Fruit fly (Drosophila melanogaster) whole organism, prepupa: ENCODE data around the gene CG6000.

Source experiments
- Blimp-1 ChIP-seq: fragments of 200-800 bp; sonication (Bioruptor generic); optimal IDR thresholded peaks from 3 replicates; lab custom pipeline; 2017; ENCODE audit warnings: missing biosample characterization, missing genetic modification characterization, mild to moderate bottlenecking, moderate library complexity, missing genetic modification reagents
- CG10631 ChIP-seq: fragments of 200-800 bp; sonication (Bioruptor generic); optimal IDR thresholded peaks from 2 replicates; lab custom pipeline; 2016; ENCODE audit warnings: missing biosample characterization, missing genetic modification characterization
- CG10669 ChIP-seq: fragments of 200-800 bp; sonication (Bioruptor generic); optimal IDR thresholded peaks from 3 replicates; lab custom pipeline; 2018; ENCODE audit warnings: missing biosample characterization, mild to moderate bottlenecking, missing genetic modification characterization, moderate library complexity
- CG11294 ChIP-seq: fragments of 200-800 bp; sonication (Bioruptor generic); IDR thresholded peaks from 2 replicates; pipeline ENCODE4 v1.3.6; 2022; ENCODE audit warnings: missing biosample characterization, missing genetic modification characterization
- CG11762 ChIP-seq: fragments of 200-800 bp; sonication (Bioruptor generic); optimal IDR thresholded peaks from 3 replicates; lab custom pipeline; 2016; ENCODE audit warnings: missing biosample characterization, missing genetic modification characterization; ENCODE audit not compliant: insufficient read depth
- CG11902 ChIP-seq: fragments of 200-800 bp; sonication (Bioruptor generic); optimal IDR thresholded peaks from 3 replicates; lab custom pipeline; 2016; ENCODE audit warnings: missing biosample characterization, missing genetic modification characterization
- CG15336 ChIP-seq: fragments of 200-800 bp; sonication (Bioruptor generic); IDR thresholded peaks from 2 replicates; pipeline ENCODE4 v1.3.6; 2022; ENCODE audit warnings: missing biosample characterization, missing genetic modification characterization
- CG1621 ChIP-seq: fragments of 200-800 bp; sonication (Bioruptor generic); optimal IDR thresholded peaks from 3 replicates; lab custom pipeline; 2018; ENCODE audit warnings: missing biosample characterization, mild to moderate bottlenecking, missing genetic modification characterization
- CG16779 ChIP-seq: fragments of 200-800 bp; sonication (Bioruptor generic); optimal IDR thresholded peaks from 3 replicates; lab custom pipeline; 2017; ENCODE audit warnings: missing biosample characterization, mild to moderate bottlenecking, missing genetic modification characterization
- CG3032 ChIP-seq: fragments of 200-800 bp; optimal IDR thresholded peaks from 2 replicates; lab custom pipeline; 2019; ENCODE audit warnings: missing biosample characterization, mild to moderate bottlenecking, missing genetic modification characterization, moderate library complexity
- CG31627 ChIP-seq: fragments of 200-800 bp; sonication (Bioruptor generic); optimal IDR thresholded peaks from 3 replicates; lab custom pipeline; 2016; ENCODE audit warnings: missing biosample characterization, missing genetic modification characterization
- CG32006 ChIP-seq: fragments of 200-800 bp; sonication (Bioruptor generic); optimal IDR thresholded peaks from 3 replicates; lab custom pipeline; 2017; ENCODE audit warnings: missing biosample characterization, mild to moderate bottlenecking, missing genetic modification characterization
- CG34406 ChIP-seq: fragments of 200-800 bp; sonication (Bioruptor generic); optimal IDR thresholded peaks from 3 replicates; lab custom pipeline; 2016; ENCODE audit warnings: missing biosample characterization, missing genetic modification characterization
- CG3919 ChIP-seq: fragments of 200-800 bp; sonication (Bioruptor generic); optimal IDR thresholded peaks from 3 replicates; lab custom pipeline; 2016; ENCODE audit warnings: missing biosample characterization, missing genetic modification characterization
- CG4318 ChIP-seq: fragments of 200-800 bp; sonication (Bioruptor generic); optimal IDR thresholded peaks from 3 replicates; lab custom pipeline; 2017; ENCODE audit warnings: missing biosample characterization, mild to moderate bottlenecking, missing genetic modification characterization
- CG6163 ChIP-seq: fragments of 200-800 bp; sonication (Bioruptor generic); IDR thresholded peaks from 3 replicates; pipeline ENCODE4 v1.3.6; 2022; ENCODE audit warnings: missing biosample characterization, missing genetic modification characterization
- CG6276 ChIP-seq: fragments of 200-800 bp; sonication (Bioruptor generic); optimal IDR thresholded peaks from 2 replicates; lab custom pipeline; 2017; ENCODE audit warnings: missing biosample characterization, mild to moderate bottlenecking, missing genetic modification characterization
- CG6792 ChIP-seq: fragments of 200-800 bp; sonication (Bioruptor generic); optimal IDR thresholded peaks from 3 replicates; lab custom pipeline; 2016; ENCODE audit warnings: missing biosample characterization, missing genetic modification characterization
- CG6808 ChIP-seq: fragments of 200-800 bp; sonication (Bioruptor generic); optimal IDR thresholded peaks from 3 replicates; lab custom pipeline; 2017; ENCODE audit warnings: missing biosample characterization, missing genetic modification characterization, mild to moderate bottlenecking, moderate library complexity, missing genetic modification reagents
- CG6854 ChIP-seq: fragments of 200-800 bp; sonication (Bioruptor generic); optimal IDR thresholded peaks from 2 replicates; lab custom pipeline; 2017; ENCODE audit warnings: missing biosample characterization, mild to moderate bottlenecking, missing genetic modification characterization
- CG8119 ChIP-seq: fragments of 200-800 bp; sonication (Bioruptor generic); IDR thresholded peaks from 3 replicates; pipeline ENCODE4 v1.3.6; 2022; ENCODE audit warnings: missing biosample characterization, missing genetic modification characterization
- CG8319 ChIP-seq: fragments of 200-800 bp; sonication (Bioruptor generic); optimal IDR thresholded peaks from 3 replicates; lab custom pipeline; 2016; ENCODE audit warnings: missing biosample characterization, missing genetic modification characterization
- CG9139 ChIP-seq: fragments of 200-800 bp; sonication (Bioruptor generic); optimal IDR thresholded peaks from 3 replicates; lab custom pipeline; 2017; ENCODE audit warnings: missing biosample characterization, mild to moderate bottlenecking, missing genetic modification characterization
- Eip78C ChIP-seq: fragments of 200-800 bp; sonication (Bioruptor generic); peaks from one replicate; lab custom pipeline; 2016; ENCODE audit warnings: missing biosample characterization, missing genetic modification characterization
- Eip93F ChIP-seq: fragments of 200-800 bp; sonication (Bioruptor generic); optimal IDR thresholded peaks from 2 replicates; lab custom pipeline; 2016; ENCODE audit warnings: missing biosample characterization, mild to moderate bottlenecking, missing genetic modification characterization
- Ets21C ChIP-seq: fragments of 200-800 bp; sonication (Bioruptor generic); optimal IDR thresholded peaks from 3 replicates; lab custom pipeline; 2016; ENCODE audit warnings: missing biosample characterization, missing genetic modification characterization
- Gug ChIP-seq: fragments of 200-800 bp; sonication (Bioruptor generic); IDR thresholded peaks from 2 replicates; pipeline ENCODE4 v1.3.6; 2022; ENCODE audit warnings: missing biosample characterization, missing genetic modification characterization
- Hr38 ChIP-seq: sonication (Bioruptor generic); optimal IDR thresholded peaks from 2 replicates; lab custom pipeline; 2016; ENCODE audit warnings: missing biosample characterization, missing genetic modification characterization
- Hr39 ChIP-seq: fragments of 200-800 bp; sonication (Bioruptor generic); optimal IDR thresholded peaks from 2 replicates; lab custom pipeline; 2016; ENCODE audit warnings: missing biosample characterization, missing genetic modification characterization
- Hr4 ChIP-seq: fragments of 200-800 bp; sonication (Bioruptor generic); optimal IDR thresholded peaks from 3 replicates; lab custom pipeline; 2016; ENCODE audit warnings: missing biosample characterization, missing genetic modification characterization
- Met ChIP-seq: fragments of 200-800 bp; sonication (Bioruptor generic); optimal IDR thresholded peaks from 3 replicates; lab custom pipeline; 2016; ENCODE audit warnings: missing biosample characterization, missing genetic modification characterization
- Smox ChIP-seq: fragments of 200-800 bp; sonication (Bioruptor generic); optimal IDR thresholded peaks from 3 replicates; lab custom pipeline; 2016; ENCODE audit warnings: missing biosample characterization, missing genetic modification characterization
- Sox14 ChIP-seq: fragments of 200-800 bp; sonication (Bioruptor generic); optimal IDR thresholded peaks from 3 replicates; lab custom pipeline; 2016; ENCODE audit warnings: missing biosample characterization, missing genetic modification characterization
- acj6 ChIP-seq: fragments of 200-800 bp; sonication (Bioruptor generic); optimal IDR thresholded peaks from 3 replicates; lab custom pipeline; 2016; ENCODE audit warnings: missing biosample characterization, missing genetic modification characterization
- cyc ChIP-seq: fragments of 200-800 bp; sonication (Bioruptor generic); optimal IDR thresholded peaks from 3 replicates; lab custom pipeline; 2016; ENCODE audit warnings: missing biosample characterization, missing genetic modification characterization
- dsx ChIP-seq: fragments of 200-800 bp; optimal IDR thresholded peaks from 3 replicates; lab custom pipeline; 2019; ENCODE audit warnings: missing biosample characterization, mild to moderate bottlenecking, missing genetic modification characterization, moderate library complexity; ENCODE audit not compliant: poor library complexity, severe bottlenecking
- eg ChIP-seq: fragments of 200-800 bp; sonication (Bioruptor generic); IDR thresholded peaks from 3 replicates; pipeline ENCODE4 v1.3.6; 2022; ENCODE audit warnings: missing biosample characterization, missing genetic modification characterization
- esn ChIP-seq: fragments of 200-800 bp; sonication (Bioruptor generic); optimal IDR thresholded peaks from 2 replicates; lab custom pipeline; 2016; ENCODE audit warnings: missing biosample characterization, mild to moderate bottlenecking, missing genetic modification characterization, moderate library complexity
- fd85E ChIP-seq: fragments of 200-800 bp; sonication (Bioruptor generic); optimal IDR thresholded peaks from 3 replicates; lab custom pipeline; 2016; ENCODE audit warnings: missing biosample characterization, missing genetic modification characterization
- lz ChIP-seq: fragments of 200-800 bp; sonication (Bioruptor generic); optimal IDR thresholded peaks from 3 replicates; lab custom pipeline; 2016; ENCODE audit warnings: missing biosample characterization, missing genetic modification characterization
- net ChIP-seq: fragments of 200-800 bp; sonication (Bioruptor generic); optimal IDR thresholded peaks from 3 replicates; lab custom pipeline; 2016; ENCODE audit warnings: missing biosample characterization, missing genetic modification characterization
- pdm3 ChIP-seq: fragments of 200-800 bp; sonication (Bioruptor generic); optimal IDR thresholded peaks from 3 replicates; lab custom pipeline; 2016; ENCODE audit warnings: missing biosample characterization, missing genetic modification characterization
- salr ChIP-seq, 2 experiments: fragments of 200-800 bp; sonication (Bioruptor generic); optimal IDR thresholded peaks; 3 replicates each; lab custom pipeline; 2016 to 2018; ENCODE audit warnings: missing biosample characterization in 2 of 2, missing genetic modification characterization in 2 of 2, mild to moderate bottlenecking in 1 of 2
- spab ChIP-seq: fragments of 200-800 bp; sonication (Bioruptor generic); optimal IDR thresholded peaks from 2 replicates; lab custom pipeline; 2017; ENCODE audit warnings: missing biosample characterization, mild to moderate bottlenecking, missing genetic modification characterization, missing genetic modification reagents
- topi ChIP-seq: fragments of 200-800 bp; sonication (Bioruptor generic); optimal IDR thresholded peaks from 3 replicates; lab custom pipeline; 2016; ENCODE audit warnings: missing biosample characterization, missing genetic modification characterization
- vri ChIP-seq: fragments of 200-800 bp; sonication (Bioruptor generic); optimal IDR thresholded peaks from 3 replicates; lab custom pipeline; 2016; ENCODE audit warnings: missing biosample characterization, mild to moderate bottlenecking, missing genetic modification characterization

The CG6000 gene

dm6 chr3R:24038736-24039556 is 15.2 kb upstream of the CG6000 start, which contains the start of gene Miro (continued):
- TF ChIP-seq salr (GFP tag; optimal IDR thresholded peaks at IDR 0.05; lab: Kevin White, UChicago), result no peak
- TF ChIP-seq CG6163 (GFP tag; lab: Robert Waterston, UW), result peak; percentile 46; the same call in 2 of the 3 replicates
- no peak for TF ChIP-seq Eip93F (GFP tag; lab: Kevin White, UChicago)
- TF ChIP-seq Hr39, result no peak
- no peak for TF ChIP-seq CG6276 (GFP tag; lab: Kevin White, UChicago)
- TF ChIP-seq eg, result 0 out of 3 replicates have a peak, but pooled peaks have one; percentile 11
- TF ChIP-seq CG1621 (tag; lab: Kevin White, UChicago), result no peak
- TF ChIP-seq, all 60 proteins: peak for 17

- no peak for TF ChIP-seq lz
- TF ChIP-seq esn, result no peak
- TF ChIP-seq Hr38 (GFP tag; lab: Kevin White, UChicago), result no peak
- TF ChIP-seq CG11902, result no peak
- peak; percentile 47 for TF ChIP-seq Eip93F (GFP tag; lab: Kevin White, UChicago)
- no peak for TF ChIP-seq CG11294 (GFP tag; lab: Robert Waterston, UW)
- TF ChIP-seq CG10631 (GFP tag; lab: Kevin White, UChicago), result no peak
- TF ChIP-seq CG15336 (GFP tag; lab: Robert Waterston, UW), result no peak; the same call in 1 of the 2 replicates
- TF ChIP-seq CG11762, result no peak
- TF ChIP-seq CG9139, result no peak
- TF ChIP-seq CG6854 (GFP tag; lab: Kevin White, UChicago), result no peak
- no peak for TF ChIP-seq CG6792 (GFP tag; lab: Kevin White, UChicago)
- peak; percentile 58; the same call in 2 of the 3 replicates for TF ChIP-seq CG6163 (GFP tag; lab: Robert Waterston, UW)
- TF ChIP-seq CG6276 (GFP tag; lab: Kevin White, UChicago), result no peak
- TF ChIP-seq CG3032 (tag; lab: Kevin White, UChicago), result no peak
- TF ChIP-seq spab (GFP tag; lab: Kevin White, UChicago), result no peak
- no peak for TF ChIP-seq Blimp-1 (GFP tag; lab: Kevin White, UChicago)
- no peak for TF ChIP-seq fd85E (GFP tag; lab: Kevin White, UChicago)
- no peak for TF ChIP-seq CG31627 (GFP tag; lab: Kevin White, UChicago)
- TF ChIP-seq Eip78C (GFP tag; lab: Kevin White, UChicago), result peak; percentile 83
- peak; percentile 18 for TF ChIP-seq topi (GFP tag; lab: Kevin White, UChicago)
- no peak for TF ChIP-seq eg
- no peak for TF ChIP-seq pdm3 (GFP tag; lab: Kevin White, UChicago)
- TF ChIP-seq net (GFP tag; lab: Kevin White, UChicago), result no peak
- peak; percentile 2 for TF ChIP-seq CG1621 (tag; lab: Kevin White, UChicago)
- no peak for TF ChIP-seq cyc (GFP tag; lab: Kevin White, UChicago)
- TF ChIP-seq CG6808 (GFP tag; lab: Kevin White, UChicago), result no peak
- peak; percentile 99 for TF ChIP-seq Sox14
- TF ChIP-seq dsx (GFP tag; lab: Kevin White, UChicago), result no peak
- no peak for TF ChIP-seq CG8119 (GFP tag; lab: Robert Waterston, UW)
- no peak for TF ChIP-seq CG4318 (GFP tag; lab: Kevin White, UChicago)
- no peak for TF ChIP-seq CG8319
- no peak for TF ChIP-seq Gug (GFP tag; lab: Robert Waterston, UW)
- TF ChIP-seq CG3919, result no peak
- TF ChIP-seq Met, result peak; percentile 28
- TF ChIP-seq Ets21C (GFP tag; lab: Kevin White, UChicago), result no peak
- no peak for TF ChIP-seq Hr4
- TF ChIP-seq Smox (GFP tag; lab: Kevin White, UChicago), result no peak
- TF ChIP-seq CG34406 (GFP tag; lab: Kevin White, UChicago), result no peak
- no peak for TF ChIP-seq acj6
- TF ChIP-seq salr (GFP tag; optimal IDR thresholded peaks at IDR 0.05; lab: Kevin White, UChicago), result no peak
- TF ChIP-seq CG10669 (GFP tag; lab: Kevin White, UChicago), result no peak
- TF ChIP-seq vri, result peak; percentile 21
- TF ChIP-seq CG32006, result no peak
- no peak for TF ChIP-seq CG16779 (tag; lab: Kevin White, UChicago)
Observed at dm6 chr3R:24046580-24047225, 7.5 kb upstream of the CG6000 start.
